Fruit fly (Drosophila melanogaster) whole organism: ENCODE results near the gene osy.

Experiments
- CG8478 ChIP-seq: fragments of >200 bp; optimal IDR thresholded peaks from 2 replicates; lab custom pipeline; 2018; ENCODE audit warnings: inconsistent platforms
- EcR ChIP-seq, 2 experiments: fragments of >200 bp; optimal IDR thresholded peaks; 2 replicates each; lab custom pipeline; 2017; ENCODE audit warnings: missing biosample characterization in 2 of 2, missing genetic modification characterization in 2 of 2, missing genetic modification reagents in 2 of 2
- pan ChIP-seq: fragments of >200 bp; optimal IDR thresholded peaks from 2 replicates; lab custom pipeline; 2017
- usp ChIP-seq: fragments of >200 bp; optimal IDR thresholded peaks from 2 replicates; lab custom pipeline; 2017; ENCODE audit warnings: missing biosample characterization, missing genetic modification characterization, mixed read lengths

DNA sequence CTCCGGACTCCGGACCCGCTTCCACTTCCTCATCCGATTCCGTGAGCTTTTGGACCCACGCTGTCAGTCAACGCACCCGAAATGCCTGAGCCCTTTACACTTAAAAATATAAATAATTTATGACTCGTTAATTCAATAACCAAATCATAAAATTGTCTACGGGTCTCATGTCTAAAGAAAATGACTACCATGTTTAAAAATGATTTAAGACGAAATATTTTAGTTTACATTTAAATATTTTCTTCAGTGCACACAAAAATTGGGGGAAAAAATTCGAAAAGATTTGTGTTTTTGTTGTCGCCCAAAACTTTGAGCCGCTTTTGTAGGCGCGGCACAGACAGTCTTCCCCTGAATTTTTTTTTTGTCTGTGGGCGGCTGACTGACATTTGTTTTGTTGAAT is 15.2 kb downstream of the osy start:
- TF ChIP-seq CG8478 (lab: Kevin White, UChicago) (no peak), EcR (GFP tag; optimal IDR thresholded peaks at IDR 0.05; lab: Kevin White, UChicago) (no peak), usp (GFP tag; lab: Kevin White, UChicago) (no peak), pan (lab: Kevin White, UChicago) (no peak)
